Fruit fly (Drosophila melanogaster): ENCODE data around the gene AP-1gamma.

AP-1gamma gene

DNA sequence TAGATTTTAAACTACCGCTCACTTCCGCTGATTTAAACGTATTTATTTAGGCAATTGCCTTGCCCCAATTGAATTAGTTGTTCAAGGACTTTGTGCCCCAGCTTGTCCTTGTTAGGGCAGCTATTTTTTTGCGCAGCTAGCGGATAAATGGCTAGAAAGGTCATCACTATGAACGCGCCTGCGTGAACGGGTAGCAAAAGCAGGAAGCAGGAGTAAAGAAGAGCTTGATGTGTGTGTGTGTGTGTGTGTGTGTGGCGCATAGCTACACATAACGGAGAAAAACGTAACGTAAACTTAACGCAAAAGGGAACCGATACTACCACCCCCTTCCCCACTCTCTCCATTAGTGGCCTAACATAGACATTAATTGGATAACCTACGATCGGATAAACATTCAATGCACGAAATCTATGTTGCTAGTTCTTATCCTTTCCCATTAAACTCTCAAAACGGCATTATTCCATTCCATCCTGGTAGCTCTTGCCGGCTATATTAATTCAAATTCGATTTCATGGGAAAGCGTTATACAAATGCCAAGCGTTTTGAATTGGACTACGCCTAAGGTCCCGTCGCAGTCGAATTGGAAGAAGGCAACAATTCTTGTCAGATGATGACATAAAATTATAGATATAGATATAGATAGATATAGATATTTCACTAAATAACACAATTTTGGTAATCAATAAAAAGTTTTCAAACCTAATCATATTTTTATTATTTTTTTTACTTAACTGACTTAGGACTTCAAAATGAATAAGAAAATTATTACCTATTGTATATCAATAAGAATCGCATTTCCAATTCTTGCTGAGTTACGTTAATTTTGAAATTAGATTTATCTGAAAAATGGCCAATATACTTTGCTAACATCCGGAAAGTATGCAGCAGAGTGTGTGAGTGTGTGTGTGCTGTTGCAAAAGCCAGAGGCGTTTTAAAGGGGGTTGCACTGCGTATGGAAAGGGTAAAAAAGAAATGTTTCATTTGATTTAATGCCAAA, 56.3 kb downstream of the AP-1gamma start:
- no peak for TF ChIP-seq noc (tag; optimal IDR thresholded peaks at IDR 0.05)
